Fruit fly (Drosophila melanogaster) whole organism, embryonic: ENCODE measurements around the gene CAH9.

Experiments used
- Adf1 ChIP-seq: fragments of 200-800 bp; sonication (Bioruptor generic); IDR thresholded peaks from 2 replicates; pipeline ENCODE4 v1.3.6; 2022; ENCODE audit warnings: missing biosample characterization, missing genetic modification characterization
- Atf-2 ChIP-seq: fragments of 200-800 bp; sonication (Bioruptor generic); optimal IDR thresholded peaks from 2 replicates; lab custom pipeline; 2016; ENCODE audit warnings: missing biosample characterization, missing genetic modification characterization
- Atf3 ChIP-seq: fragments of 200-800 bp; sonication (Bioruptor generic); optimal IDR thresholded peaks from 3 replicates; lab custom pipeline; 2016; ENCODE audit warnings: missing biosample characterization, missing genetic modification characterization
- CG11723 ChIP-seq: fragments of 200-800 bp; sonication (Bioruptor generic); optimal IDR thresholded peaks from 2 replicates; lab custom pipeline; 2017; ENCODE audit warnings: missing biosample characterization, mild to moderate bottlenecking, missing genetic modification characterization
- CG12155 ChIP-seq: fragments of 200-800 bp; sonication (Bioruptor generic); optimal IDR thresholded peaks from 3 replicates; lab custom pipeline; 2016; ENCODE audit warnings: missing biosample characterization, missing genetic modification characterization
- CG12659 ChIP-seq: fragments of 200-800 bp; sonication (Bioruptor generic); optimal IDR thresholded peaks from 3 replicates; lab custom pipeline; 2017; ENCODE audit warnings: mild to moderate bottlenecking, missing biosample characterization, missing genetic modification reagents, missing genetic modification characterization
- CG13624 ChIP-seq: fragments of 200-800 bp; sonication (Bioruptor generic); optimal IDR thresholded peaks from 2 replicates; lab custom pipeline; 2016; ENCODE audit warnings: missing biosample characterization, missing genetic modification characterization
- CG15011 ChIP-seq: fragments of 200-800 bp; sonication (Bioruptor generic); optimal IDR thresholded peaks from 3 replicates; lab custom pipeline; 2018; ENCODE audit warnings: missing biosample characterization, mild to moderate bottlenecking, missing genetic modification characterization
- CG15269 ChIP-seq: fragments of 200-800 bp; sonication (Bioruptor generic); optimal IDR thresholded peaks from 2 replicates; lab custom pipeline; 2018; ENCODE audit warnings: missing biosample characterization, mild to moderate bottlenecking, missing genetic modification characterization, moderate library complexity
- CG1602 ChIP-seq: fragments of 200-800 bp; sonication (Bioruptor generic); optimal IDR thresholded peaks from 3 replicates; lab custom pipeline; 2016; ENCODE audit warnings: missing biosample characterization, missing genetic modification characterization
- CG1603 ChIP-seq: fragments of 200-800 bp; sonication (Bioruptor generic); optimal IDR thresholded peaks from 2 replicates; lab custom pipeline; 2019; ENCODE audit warnings: missing biosample characterization, mild to moderate bottlenecking, missing genetic modification characterization, moderate library complexity
- CG32772 ChIP-seq: fragments of 200-800 bp; sonication (Bioruptor generic); IDR thresholded peaks from 2 replicates; pipeline ENCODE4 v1.3.6; 2022; ENCODE audit warnings: missing biosample characterization, missing genetic modification characterization
- CG3838 ChIP-seq: fragments of 200-800 bp; sonication (Bioruptor generic); optimal IDR thresholded peaks from 3 replicates; lab custom pipeline; 2016; ENCODE audit warnings: missing biosample characterization, missing genetic modification characterization
- CG4360 ChIP-seq: fragments of 200-800 bp; sonication (Bioruptor generic); IDR thresholded peaks from 2 replicates; pipeline ENCODE4 v1.3.6; 2022; ENCODE audit warnings: missing biosample characterization, missing genetic modification characterization
- CG6854 ChIP-seq: fragments of 200-800 bp; sonication (Bioruptor generic); optimal IDR thresholded peaks from 3 replicates; lab custom pipeline; 2017; ENCODE audit warnings: missing biosample characterization, mild to moderate bottlenecking, missing genetic modification characterization
- CG7928 ChIP-seq: fragments of 200-800 bp; sonication (Bioruptor generic); optimal IDR thresholded peaks from 2 replicates; lab custom pipeline; 2017; ENCODE audit warnings: missing biosample characterization, mild to moderate bottlenecking, missing genetic modification characterization
- CG8089 ChIP-seq: fragments of 200-800 bp; sonication (Bioruptor generic); optimal IDR thresholded peaks from 3 replicates; lab custom pipeline; 2016; ENCODE audit warnings: missing biosample characterization, missing genetic modification characterization
- CG8765 ChIP-seq: fragments of 200-800 bp; sonication (Bioruptor generic); IDR thresholded peaks from 2 replicates; pipeline ENCODE4 v1.3.6; 2022; ENCODE audit warnings: missing biosample characterization, missing genetic modification characterization
- CHES-1-like ChIP-seq: fragments of 200-800 bp; sonication (Bioruptor generic); optimal IDR thresholded peaks from 2 replicates; lab custom pipeline; 2016; ENCODE audit warnings: missing biosample characterization, missing genetic modification characterization
- Dip3 ChIP-seq: fragments of 200-800 bp; sonication (Bioruptor generic); optimal IDR thresholded peaks from 3 replicates; lab custom pipeline; 2016; ENCODE audit warnings: missing biosample characterization, missing genetic modification characterization
- Dll ChIP-seq: fragments of 200-800 bp; sonication (Bioruptor generic); IDR thresholded peaks from 4 replicates; pipeline ENCODE4 v1.3.6; 2022; ENCODE audit warnings: missing biosample characterization, missing genetic modification characterization; ENCODE audit not compliant: partially characterized antibody
- E2f1 ChIP-seq: fragments of 200-800 bp; sonication (Bioruptor generic); IDR thresholded peaks from 2 replicates; pipeline ENCODE4 v1.3.6; 2022; ENCODE audit warnings: missing biosample characterization, missing genetic modification characterization
- Elba2 ChIP-seq: fragments of 200-800 bp; sonication (Bioruptor generic); optimal IDR thresholded peaks from 3 replicates; lab custom pipeline; 2016; ENCODE audit warnings: missing biosample characterization, missing genetic modification characterization
- Ets97D ChIP-seq: fragments of 200-800 bp; sonication (Bioruptor generic); optimal IDR thresholded peaks from 3 replicates; lab custom pipeline; 2016; ENCODE audit warnings: missing biosample characterization, missing genetic modification characterization
- Fer1 ChIP-seq: fragments of 200-800 bp; sonication (Bioruptor generic); optimal IDR thresholded peaks from 2 replicates; lab custom pipeline; 2017; ENCODE audit warnings: missing biosample characterization, mild to moderate bottlenecking, missing genetic modification characterization
- Lhr ChIP-seq: fragments of 200-800 bp; sonication (Bioruptor generic); optimal IDR thresholded peaks from 3 replicates; lab custom pipeline; 2017; ENCODE audit warnings: mild to moderate bottlenecking, missing biosample characterization, missing genetic modification reagents, missing genetic modification characterization
- Nf-YA ChIP-seq: fragments of 200-800 bp; sonication (Bioruptor generic); IDR thresholded peaks from 2 replicates; pipeline ENCODE4 v1.3.6; 2022; ENCODE audit warnings: missing biosample characterization, missing genetic modification characterization
- Stat92E ChIP-seq, 3 experiments: fragments of >200 bp in 2 of 3; fragments of 200-800 bp in 1 of 3; sonication (Bioruptor generic) in 1 of 3; optimal IDR thresholded peaks; 2 replicates each; lab custom pipeline; 2017 to 2019; ENCODE audit warnings: missing biosample characterization in 3 of 3, missing genetic modification characterization in 3 of 3, mild to moderate bottlenecking in 1 of 3, moderate library complexity in 1 of 3
- amos ChIP-seq: fragments of 200-800 bp; sonication (Bioruptor generic); IDR thresholded peaks from 2 replicates; pipeline ENCODE4 v1.3.6; 2022; ENCODE audit warnings: missing biosample characterization, missing genetic modification characterization; ENCODE audit not compliant: partially characterized antibody
- btn ChIP-seq: fragments of 200-800 bp; sonication (Bioruptor generic); optimal IDR thresholded peaks from 2 replicates; lab custom pipeline; 2016; ENCODE audit warnings: missing biosample characterization, missing genetic modification characterization
- caup ChIP-seq: fragments of 200-800 bp; sonication (Bioruptor generic); optimal IDR thresholded peaks from 3 replicates; lab custom pipeline; 2017; ENCODE audit warnings: missing biosample characterization, mild to moderate bottlenecking, missing genetic modification characterization, moderate library complexity; ENCODE audit not compliant: severe bottlenecking
- chinmo ChIP-seq: fragments of 200-800 bp; sonication (Bioruptor generic); IDR thresholded peaks from 4 replicates; pipeline ENCODE4 v1.3.6; 2022; ENCODE audit warnings: missing biosample characterization, missing genetic modification characterization; ENCODE audit not compliant: partially characterized antibody
- corto ChIP-seq: fragments of 200-800 bp; sonication (Bioruptor generic); optimal IDR thresholded peaks from 2 replicates; lab custom pipeline; 2016; ENCODE audit warnings: missing biosample characterization, mild to moderate bottlenecking, missing genetic modification characterization, moderate library complexity
- cwo ChIP-seq: fragments of 200-800 bp; sonication (Bioruptor generic); optimal IDR thresholded peaks from 3 replicates; lab custom pipeline; 2017; ENCODE audit warnings: missing biosample characterization, missing genetic modification characterization, mild to moderate bottlenecking, moderate library complexity, missing genetic modification reagents
- dmrt11E ChIP-seq: fragments of 200-800 bp; sonication (Bioruptor generic); optimal IDR thresholded peaks from 3 replicates; lab custom pipeline; 2018; ENCODE audit warnings: missing biosample characterization, mild to moderate bottlenecking, missing genetic modification characterization, moderate library complexity
- hkb ChIP-seq, 2 experiments: fragments of 200-800 bp in 1 of 2; fragments of >200 bp in 1 of 2; sonication (Bioruptor generic) in 1 of 2; IDR thresholded peaks in 1 of 2; optimal IDR thresholded peaks in 1 of 2; 2 replicates each; pipeline versions ENCODE4 v1.3.6 to Lab custom; 2017 to 2022; ENCODE audit warnings: missing biosample characterization in 1 of 2, missing genetic modification characterization in 1 of 2
- ind ChIP-seq: fragments of 200-800 bp; sonication (Bioruptor generic); optimal IDR thresholded peaks from 3 replicates; lab custom pipeline; 2016; ENCODE audit warnings: missing biosample characterization, missing genetic modification characterization
- pnt ChIP-seq: fragments of 200-800 bp; sonication (Bioruptor generic); optimal IDR thresholded peaks from 3 replicates; lab custom pipeline; 2016; ENCODE audit warnings: missing biosample characterization, missing genetic modification characterization
- rib ChIP-seq: fragments of 200-800 bp; sonication (Bioruptor generic); IDR thresholded peaks from 2 replicates; pipeline ENCODE4 v1.3.6; 2022; ENCODE audit warnings: missing biosample characterization, missing genetic modification characterization
- sc ChIP-seq, 3 experiments: fragments of >200 bp in 2 of 3; fragments of 200-800 bp in 1 of 3; sonication (Bioruptor generic) in 1 of 3; optimal IDR thresholded peaks; 2 replicates in 2 of 3; 3 replicates in 1 of 3; lab custom pipeline; 2017; ENCODE audit warnings: mild to moderate bottlenecking in 1 of 3, missing biosample characterization in 1 of 3, missing genetic modification characterization in 1 of 3, missing genetic modification reagents in 1 of 3
- slbo ChIP-seq: fragments of 200-800 bp; sonication (Bioruptor generic); IDR thresholded peaks from 2 replicates; pipeline ENCODE4 v1.3.6; 2022; ENCODE audit warnings: missing biosample characterization, missing genetic modification characterization
- sob ChIP-seq: fragments of 200-800 bp; sonication (Bioruptor generic); IDR thresholded peaks from 2 replicates; pipeline ENCODE4 v1.3.6; 2022; ENCODE audit warnings: missing biosample characterization, missing genetic modification characterization
- tap ChIP-seq: fragments of 200-800 bp; optimal IDR thresholded peaks from 3 replicates; lab custom pipeline; 2019; ENCODE audit warnings: missing biosample characterization, mild to moderate bottlenecking, missing genetic modification characterization, moderate library complexity
- trh ChIP-seq: fragments of 200-800 bp; sonication (Bioruptor generic); optimal IDR thresholded peaks from 2 replicates; lab custom pipeline; 2016; ENCODE audit warnings: missing biosample characterization, missing genetic modification characterization
- tup ChIP-seq: fragments of 200-800 bp; sonication (Bioruptor generic); optimal IDR thresholded peaks from 2 replicates; lab custom pipeline; 2016; ENCODE audit warnings: missing biosample characterization, mild to moderate bottlenecking, missing genetic modification characterization, moderate library complexity
- wor ChIP-seq: fragments of 200-800 bp; sonication (Bioruptor generic); IDR thresholded peaks from 2 replicates; pipeline ENCODE4 v1.3.6; 2022; ENCODE audit warnings: missing biosample characterization, missing genetic modification characterization
- zen ChIP-seq: fragments of 200-800 bp; sonication (Bioruptor generic); optimal IDR thresholded peaks from 3 replicates; lab custom pipeline; 2018; ENCODE audit warnings: missing biosample characterization, mild to moderate bottlenecking, missing genetic modification characterization, moderate library complexity
- zf30C ChIP-seq: fragments of 200-800 bp; sonication (Bioruptor generic); optimal IDR thresholded peaks from 3 replicates; lab custom pipeline; 2018; ENCODE audit warnings: missing biosample characterization, mild to moderate bottlenecking, missing genetic modification characterization

The CAH9 gene

dm6 chr3R:27129580-27130385 lies 23.8 kb upstream of the CAH9 start (continued):
- TF ChIP-seq cwo (peak; percentile 75), dmrt11E (tag; lab: Kevin White, UChicago) (no peak), CG8765 (GFP tag; lab: Robert Waterston, UW) (no peak), sob (GFP tag; lab: Robert Waterston, UW) (no peak), Stat92E (GFP tag; optimal IDR thresholded peaks at IDR 0.05; lab: Kevin White, UChicago) (no peak), CG15011 (GFP tag; lab: Kevin White, UChicago) (no peak), CG7928 (GFP tag; lab: Kevin White, UChicago) (no peak), CHES-1-like (peak; percentile 31), Fer1 (GFP tag; lab: Kevin White, UChicago) (peak; percentile 17), CG12659 (GFP tag; lab: Kevin White, UChicago) (peak; percentile 13), zen (no peak), Ets97D (GFP tag; lab: Kevin White, UChicago) (no peak), zf30C (GFP tag; lab: Kevin White, UChicago) (no peak), caup (GFP tag; lab: Kevin White, UChicago) (peak; percentile 7), slbo (GFP tag; lab: Robert Waterston, UW) (peak; percentile 60), tup (GFP tag; lab: Kevin White, UChicago) (no peak), rib (GFP tag; lab: Robert Waterston, UW) (peak; percentile 14; the same call in 1 of the 2 replicates), hkb (optimal IDR thresholded peaks at IDR 0.05; lab: Kevin White, UChicago) (no peak), hkb (GFP tag; IDR thresholded peaks at IDR 0.05; lab: Robert Waterston, UW) (peak; percentile 39; the same call in 1 of the 2 replicates), CG15269 (tag; lab: Kevin White, UChicago) (no peak), pnt (GFP tag; lab: Kevin White, UChicago) (no peak), ind (peak; percentile 36), Atf-2 (GFP tag; lab: Kevin White, UChicago) (no peak), sc (optimal IDR thresholded peaks at IDR 0.05; lab: Kevin White, UChicago) (no peak), sc (GFP tag; optimal IDR thresholded peaks at IDR 0.05; lab: Kevin White, UChicago) (no peak), amos (no peak; the same call in 1 of the 2 replicates), CG8089 (GFP tag; lab: Kevin White, UChicago) (no peak), CG6854 (GFP tag; lab: Kevin White, UChicago) (no peak), chinmo (peak; percentile 97), Dll (GFP tag; lab: Robert Waterston, UW) (no peak), trh (GFP tag; lab: Kevin White, UChicago) (peak; percentile 10), Elba2 (GFP tag; lab: Kevin White, UChicago) (no peak), tap (no peak), CG1603 (tag; lab: Kevin White, UChicago) (no peak), Nf-YA (GFP tag; lab: Robert Waterston, UW) (no peak), Lhr (GFP tag; lab: Kevin White, UChicago) (no peak), Dip3 (GFP tag; lab: Kevin White, UChicago) (peak; percentile 27), CG32772 (GFP tag; lab: Robert Waterston, UW) (0 out of 2 replicates have a peak, but pooled peaks have one; percentile 56), CG4360 (no peak), E2f1 (GFP tag; lab: Robert Waterston, UW) (0 out of 2 replicates have a peak, but pooled peaks have one; percentile 12), corto (GFP tag; lab: Kevin White, UChicago) (peak; percentile 25), btn (no peak), CG3838 (GFP tag; lab: Kevin White, UChicago) (no peak), CG13624 (GFP tag; lab: Kevin White, UChicago) (peak; percentile 93), Adf1 (peak; percentile 57), wor (GFP tag; lab: Robert Waterston, UW) (no peak), CG12155 (GFP tag; lab: Kevin White, UChicago) (no peak), CG11723 (GFP tag; lab: Kevin White, UChicago) (no peak), Atf3 (GFP tag; lab: Kevin White, UChicago) (no peak), CG1602 (no peak)
